Fruit fly (Drosophila melanogaster) whole organism, prepupa: ENCODE data around the gene ImpE1.

Source experiments
- CG10631 ChIP-seq: fragments of 200-800 bp; sonication (Bioruptor generic); optimal IDR thresholded peaks from 2 replicates; lab custom pipeline; 2016; ENCODE audit warnings: missing biosample characterization, missing genetic modification characterization
- CG11294 ChIP-seq: fragments of 200-800 bp; sonication (Bioruptor generic); IDR thresholded peaks from 2 replicates; pipeline ENCODE4 v1.3.6; 2022; ENCODE audit warnings: missing biosample characterization, missing genetic modification characterization
- CG11762 ChIP-seq: fragments of 200-800 bp; sonication (Bioruptor generic); optimal IDR thresholded peaks from 3 replicates; lab custom pipeline; 2016; ENCODE audit warnings: missing biosample characterization, missing genetic modification characterization; ENCODE audit not compliant: insufficient read depth
- CG11902 ChIP-seq: fragments of 200-800 bp; sonication (Bioruptor generic); optimal IDR thresholded peaks from 3 replicates; lab custom pipeline; 2016; ENCODE audit warnings: missing biosample characterization, missing genetic modification characterization
- CG15336 ChIP-seq: fragments of 200-800 bp; sonication (Bioruptor generic); IDR thresholded peaks from 2 replicates; pipeline ENCODE4 v1.3.6; 2022; ENCODE audit warnings: missing biosample characterization, missing genetic modification characterization
- CG16779 ChIP-seq: fragments of 200-800 bp; sonication (Bioruptor generic); optimal IDR thresholded peaks from 3 replicates; lab custom pipeline; 2017; ENCODE audit warnings: missing biosample characterization, mild to moderate bottlenecking, missing genetic modification characterization
- CG3032 ChIP-seq: fragments of 200-800 bp; optimal IDR thresholded peaks from 2 replicates; lab custom pipeline; 2019; ENCODE audit warnings: missing biosample characterization, mild to moderate bottlenecking, missing genetic modification characterization, moderate library complexity
- CG4318 ChIP-seq: fragments of 200-800 bp; sonication (Bioruptor generic); optimal IDR thresholded peaks from 3 replicates; lab custom pipeline; 2017; ENCODE audit warnings: missing biosample characterization, mild to moderate bottlenecking, missing genetic modification characterization
- CG6276 ChIP-seq: fragments of 200-800 bp; sonication (Bioruptor generic); optimal IDR thresholded peaks from 2 replicates; lab custom pipeline; 2017; ENCODE audit warnings: missing biosample characterization, mild to moderate bottlenecking, missing genetic modification characterization
- CG6808 ChIP-seq: fragments of 200-800 bp; sonication (Bioruptor generic); optimal IDR thresholded peaks from 3 replicates; lab custom pipeline; 2017; ENCODE audit warnings: missing biosample characterization, missing genetic modification characterization, mild to moderate bottlenecking, moderate library complexity, missing genetic modification reagents
- CG8119 ChIP-seq: fragments of 200-800 bp; sonication (Bioruptor generic); IDR thresholded peaks from 3 replicates; pipeline ENCODE4 v1.3.6; 2022; ENCODE audit warnings: missing biosample characterization, missing genetic modification characterization
- CG8632 ChIP-seq: fragments of 200-800 bp; sonication (Bioruptor generic); optimal IDR thresholded peaks from 3 replicates; lab custom pipeline; 2016; ENCODE audit warnings: missing biosample characterization, missing genetic modification characterization
- Eip75B ChIP-seq: fragments of 200-800 bp; sonication (Bioruptor generic); optimal IDR thresholded peaks from 3 replicates; lab custom pipeline; 2016; ENCODE audit warnings: missing biosample characterization, missing genetic modification characterization
- Eip78C ChIP-seq: fragments of 200-800 bp; sonication (Bioruptor generic); peaks from one replicate; lab custom pipeline; 2016; ENCODE audit warnings: missing biosample characterization, missing genetic modification characterization
- Ets96B ChIP-seq: fragments of 200-800 bp; optimal IDR thresholded peaks from 2 replicates; lab custom pipeline; 2019; ENCODE audit warnings: missing biosample characterization, mild to moderate bottlenecking, missing genetic modification characterization, moderate library complexity
- Hr39 ChIP-seq: fragments of 200-800 bp; sonication (Bioruptor generic); optimal IDR thresholded peaks from 2 replicates; lab custom pipeline; 2016; ENCODE audit warnings: missing biosample characterization, missing genetic modification characterization
- Hr4 ChIP-seq: fragments of 200-800 bp; sonication (Bioruptor generic); optimal IDR thresholded peaks from 3 replicates; lab custom pipeline; 2016; ENCODE audit warnings: missing biosample characterization, missing genetic modification characterization
- Lpt ChIP-seq: fragments of 200-800 bp; sonication (Bioruptor generic); optimal IDR thresholded peaks from 3 replicates; lab custom pipeline; 2016; ENCODE audit warnings: missing biosample characterization, missing genetic modification characterization
- Met ChIP-seq: fragments of 200-800 bp; sonication (Bioruptor generic); optimal IDR thresholded peaks from 3 replicates; lab custom pipeline; 2016; ENCODE audit warnings: missing biosample characterization, missing genetic modification characterization
- achi ChIP-seq: fragments of 200-800 bp; sonication (Bioruptor generic); optimal IDR thresholded peaks from 3 replicates; lab custom pipeline; 2016; ENCODE audit warnings: missing biosample characterization, missing genetic modification characterization
- acj6 ChIP-seq: fragments of 200-800 bp; sonication (Bioruptor generic); optimal IDR thresholded peaks from 3 replicates; lab custom pipeline; 2016; ENCODE audit warnings: missing biosample characterization, missing genetic modification characterization
- dsx ChIP-seq: fragments of 200-800 bp; optimal IDR thresholded peaks from 3 replicates; lab custom pipeline; 2019; ENCODE audit warnings: missing biosample characterization, mild to moderate bottlenecking, missing genetic modification characterization, moderate library complexity; ENCODE audit not compliant: poor library complexity, severe bottlenecking
- fd85E ChIP-seq: fragments of 200-800 bp; sonication (Bioruptor generic); optimal IDR thresholded peaks from 3 replicates; lab custom pipeline; 2016; ENCODE audit warnings: missing biosample characterization, missing genetic modification characterization
- fkh ChIP-seq: fragments of 200-800 bp; sonication (Bioruptor generic); optimal IDR thresholded peaks from 3 replicates; lab custom pipeline; 2017; ENCODE audit warnings: missing biosample characterization, mild to moderate bottlenecking, missing genetic modification characterization, moderate library complexity
- lz ChIP-seq: fragments of 200-800 bp; sonication (Bioruptor generic); optimal IDR thresholded peaks from 3 replicates; lab custom pipeline; 2016; ENCODE audit warnings: missing biosample characterization, missing genetic modification characterization
- pdm3 ChIP-seq: fragments of 200-800 bp; sonication (Bioruptor generic); optimal IDR thresholded peaks from 3 replicates; lab custom pipeline; 2016; ENCODE audit warnings: missing biosample characterization, missing genetic modification characterization
- salr ChIP-seq, 2 experiments: fragments of 200-800 bp; sonication (Bioruptor generic); optimal IDR thresholded peaks; 3 replicates each; lab custom pipeline; 2016 to 2018; ENCODE audit warnings: missing biosample characterization in 2 of 2, missing genetic modification characterization in 2 of 2, mild to moderate bottlenecking in 1 of 2
- ss ChIP-seq, 2 experiments: fragments of 200-800 bp; sonication (Bioruptor generic); optimal IDR thresholded peaks; 2 replicates in 1 of 2; 3 replicates in 1 of 2; lab custom pipeline; 2017 to 2018; ENCODE audit warnings: mild to moderate bottlenecking in 2 of 2, missing biosample characterization in 2 of 2, missing genetic modification characterization in 2 of 2, moderate library complexity in 1 of 2
- vri ChIP-seq: fragments of 200-800 bp; sonication (Bioruptor generic); optimal IDR thresholded peaks from 3 replicates; lab custom pipeline; 2016; ENCODE audit warnings: missing biosample characterization, mild to moderate bottlenecking, missing genetic modification characterization

Gene ImpE1

DNA sequence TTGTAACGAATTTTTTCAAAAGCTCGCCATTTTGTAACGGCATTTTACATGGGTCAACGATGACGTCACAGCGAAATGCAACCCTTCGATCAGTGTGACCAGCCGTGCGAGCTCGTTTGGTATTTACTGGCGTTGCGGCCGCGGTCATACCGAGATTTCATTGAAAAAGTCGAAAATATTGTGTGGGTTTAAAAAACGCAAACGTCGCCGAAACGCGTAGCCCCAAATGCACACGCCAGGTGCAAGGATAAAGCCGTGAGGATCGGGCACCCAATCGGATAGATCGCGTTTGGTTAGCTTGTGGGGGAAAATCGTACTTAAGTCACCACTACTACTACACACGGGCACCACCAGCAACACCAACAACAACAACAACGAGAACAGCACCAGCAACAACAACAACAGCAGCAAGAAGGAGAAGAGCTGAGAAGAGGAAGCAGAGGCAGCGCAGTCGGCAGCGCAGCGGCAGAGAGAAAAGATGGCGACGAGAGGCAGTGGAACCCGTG lies 52.7 kb downstream of the ImpE1 start, which contains the start of gene Cbl (continued):
- TF ChIP-seq Hr39 (GFP tag; lab: Kevin White, UChicago) = no peak
- no peak for TF ChIP-seq CG15336 (GFP tag; lab: Robert Waterston, UW)
- TF ChIP-seq CG6808 (GFP tag; lab: Kevin White, UChicago) = no peak
- TF ChIP-seq acj6 = no peak
- TF ChIP-seq CG4318 = no peak
- TF ChIP-seq CG6276 (GFP tag; lab: Kevin White, UChicago) = no peak
- no peak for TF ChIP-seq vri (GFP tag; lab: Kevin White, UChicago)
- TF ChIP-seq, all 60 proteins: peak for 5

DNA sequence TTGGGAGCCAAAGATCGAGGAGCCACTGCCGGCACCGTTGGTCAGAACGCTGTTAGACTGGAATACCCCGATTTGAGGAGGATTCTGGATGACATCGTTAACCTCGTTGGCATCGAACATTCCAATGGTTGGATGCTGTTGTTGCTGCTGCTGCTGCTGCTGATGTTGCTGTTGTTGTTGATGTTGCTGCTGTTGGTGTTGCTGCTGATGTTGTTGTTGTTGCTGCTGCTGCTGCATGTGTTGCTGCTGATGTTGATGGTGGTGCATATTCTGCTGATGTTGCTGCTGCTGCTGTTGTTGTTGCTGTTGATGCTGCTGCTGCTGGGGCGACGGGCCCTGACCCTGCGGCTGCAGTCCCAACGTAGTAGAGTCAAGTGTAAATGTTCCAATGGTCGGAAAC lies 65.4 kb downstream of the ImpE1 start:
- TF ChIP-seq Lpt (GFP tag; lab: Kevin White, UChicago) (no peak), CG8119 (GFP tag; lab: Robert Waterston, UW) (no peak), fd85E (GFP tag; lab: Kevin White, UChicago) (no peak), CG16779 (no peak), ss (GFP tag; optimal IDR thresholded peaks at IDR 0.05; lab: Kevin White, UChicago) (no peak), Eip78C (GFP tag; lab: Kevin White, UChicago) (no peak), salr (GFP tag; optimal IDR thresholded peaks at IDR 0.05; lab: Kevin White, UChicago) (no peak), CG6276 (GFP tag; lab: Kevin White, UChicago) (no peak), Ets96B (no peak), CG11902 (no peak), lz (GFP tag; lab: Kevin White, UChicago) (no peak), Met (no peak), CG11294 (GFP tag; lab: Robert Waterston, UW) (no peak), CG11762 (GFP tag; lab: Kevin White, UChicago) (no peak), CG6808 (GFP tag; lab: Kevin White, UChicago) (no peak), CG10631 (GFP tag; lab: Kevin White, UChicago) (no peak), fkh (GFP tag; lab: Kevin White, UChicago) (no peak)

DNA sequence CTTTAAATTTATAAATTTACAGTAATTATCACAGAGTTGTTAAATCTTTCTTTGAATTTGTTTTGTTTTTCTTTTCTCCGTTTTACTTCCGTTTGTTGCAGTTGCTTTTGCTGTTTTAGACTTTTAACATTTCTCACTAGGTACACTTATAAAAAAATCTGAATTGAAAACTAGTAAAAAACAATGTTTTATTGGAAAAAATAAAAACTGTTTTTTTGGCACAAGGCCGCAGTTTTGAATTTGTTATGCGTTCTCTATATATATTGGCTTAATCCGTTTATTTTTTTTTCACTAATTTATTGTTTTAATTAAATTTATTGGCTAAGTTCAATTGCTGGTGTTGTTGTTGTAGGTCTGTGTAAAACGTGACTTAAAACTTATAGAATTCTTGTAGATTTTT lies 67.9 kb downstream of the ImpE1 start:
- peak; percentile 20 for TF ChIP-seq CG10631 (GFP tag; lab: Kevin White, UChicago)
- no peak for TF ChIP-seq CG16779
- peak; percentile 65 for TF ChIP-seq Eip78C (GFP tag; lab: Kevin White, UChicago)
- no peak for TF ChIP-seq CG8632
- TF ChIP-seq dsx = no peak
- TF ChIP-seq achi (GFP tag; lab: Kevin White, UChicago) = no peak
- TF ChIP-seq CG3032 (tag; lab: Kevin White, UChicago) = peak; percentile 3
- peak; percentile 56 for TF ChIP-seq CG15336 (GFP tag; lab: Robert Waterston, UW)
- peak; percentile 56 for TF ChIP-seq Hr4 (GFP tag; lab: Kevin White, UChicago)
- TF ChIP-seq pdm3 = no peak
- no peak for TF ChIP-seq Eip75B
